Worm (Caenorhabditis elegans): ENCODE measurements around the gene CC8.3.

CC8.3 gene

ce11 chrIV:3636528-3637129 is 5.5 kb downstream of the CC8.3 start, which contains the start of gene madf-9 (continued):
- peak; percentile 40 for TF ChIP-seq fkh-8 (tag; optimal IDR thresholded peaks at IDR 0.05)
- peak; percentile 38 for TF ChIP-seq elt-2 (tag; optimal IDR thresholded peaks at IDR 0.05)
- TF ChIP-seq nhr-71 (tag; optimal IDR thresholded peaks at IDR 0.05) = peak; percentile 87
- TF ChIP-seq pax-3 (tag; optimal IDR thresholded peaks at IDR 0.05) = no peak
- no peak for TF ChIP-seq egl-27 (tag; optimal IDR thresholded peaks at IDR 0.05)
- TF ChIP-seq F16B12.6 (tag; optimal IDR thresholded peaks at IDR 0.05) = no peak
- TF ChIP-seq egl-13 (tag; optimal IDR thresholded peaks at IDR 0.05) = peak; percentile 62
- TF ChIP-seq ztf-4 (tag; optimal IDR thresholded peaks at IDR 0.05) = peak; percentile 63
- TF ChIP-seq nhr-85 (tag) = peak; percentile 82
- TF ChIP-seq mdl-1 (tag; optimal IDR thresholded peaks at IDR 0.05) = peak in 1 of 2 experiments; percentile 55
- no peak for TF ChIP-seq fos-1 (tag; optimal IDR thresholded peaks at IDR 0.05)
- TF ChIP-seq hlh-4 (tag; optimal IDR thresholded peaks at IDR 0.05) = no peak
- TF ChIP-seq unc-98 (GFP tag; IDR thresholded peaks at IDR 0.05) = no peak
- TF ChIP-seq snpc-4 (tag; optimal IDR thresholded peaks at IDR 0.05) = no peak
- TF ChIP-seq aly-2 (tag; optimal IDR thresholded peaks at IDR 0.05) = no peak
- TF ChIP-seq nhr-77 (tag; optimal IDR thresholded peaks at IDR 0.05) = no peak
- TF ChIP-seq zag-1 (tag; optimal IDR thresholded peaks at IDR 0.05) = no peak
- no peak for TF ChIP-seq C16A3.4 (tag; optimal IDR thresholded peaks at IDR 0.05)
- TF ChIP-seq ceh-88 (GFP tag; IDR thresholded peaks at IDR 0.05) = no peak
- peak; percentile 13 for TF ChIP-seq sup-37 (GFP tag; optimal IDR thresholded peaks at IDR 0.05)
- TF ChIP-seq lin-14 (GFP tag; optimal IDR thresholded peaks at IDR 0.05) = peak; percentile 84
- TF ChIP-seq lsy-2 (tag; optimal IDR thresholded peaks at IDR 0.05) = peak; percentile 30 to 63
- no peak for TF ChIP-seq fkh-4 (tag; optimal IDR thresholded peaks at IDR 0.05; ENCODE audit: borderline replicate concordance)
- TF ChIP-seq rnt-1 (tag; optimal IDR thresholded peaks at IDR 0.05) = peak; percentile 56
- TF ChIP-seq alr-1 (tag; optimal IDR thresholded peaks at IDR 0.05; ENCODE audit: borderline replicate concordance) = no peak
- no peak for TF ChIP-seq hlh-17 (GFP tag; optimal IDR thresholded peaks at IDR 0.05; ENCODE audit: borderline replicate concordance)
- TF ChIP-seq lin-35 (GFP tag; optimal IDR thresholded peaks at IDR 0.05) = peak; percentile 7 to 45
- peak; percentile 74 for TF ChIP-seq nhr-20 (tag; optimal IDR thresholded peaks at IDR 0.05)
- TF ChIP-seq pqm-1 (tag; optimal IDR thresholded peaks at IDR 0.05) = no peak
- TF ChIP-seq ama-1 (optimal IDR thresholded peaks at IDR 0.05) = no peak
- TF ChIP-seq nhr-84 (tag; optimal IDR thresholded peaks at IDR 0.05) = no peak
- TF ChIP-seq jun-1 (tag; optimal IDR thresholded peaks at IDR 0.05) = peak; percentile 74
- TF ChIP-seq Y116A8C.19 (tag; optimal IDR thresholded peaks at IDR 0.05; ENCODE audit: borderline replicate concordance) = no peak
- TF ChIP-seq tbx-2 (tag; optimal IDR thresholded peaks at IDR 0.05) = peak; percentile 77
- TF ChIP-seq fkh-10 (GFP tag; optimal IDR thresholded peaks at IDR 0.05) = peak; percentile 26
- no peak for TF ChIP-seq nhr-12 (tag; optimal IDR thresholded peaks at IDR 0.05)
- TF ChIP-seq aha-1 (tag; optimal IDR thresholded peaks at IDR 0.05) = no peak
- TF ChIP-seq nhr-76 (tag; optimal IDR thresholded peaks at IDR 0.05) = no peak
- peak; percentile 71 for TF ChIP-seq unc-86 (tag; optimal IDR thresholded peaks at IDR 0.05)
- TF ChIP-seq zip-4 (GFP tag; optimal IDR thresholded peaks at IDR 0.05) = no peak
- TF ChIP-seq ceh-8 (GFP tag; optimal IDR thresholded peaks at IDR 0.05) = peak; percentile 94
- peak; percentile 30 for TF ChIP-seq sox-4 (tag; optimal IDR thresholded peaks at IDR 0.05)
- TF ChIP-seq dsc-1 (tag; optimal IDR thresholded peaks at IDR 0.05) = peak; percentile 45
- no peak for TF ChIP-seq lir-3 (tag; optimal IDR thresholded peaks at IDR 0.05; ENCODE audit: poor library complexity)
- no peak for TF ChIP-seq lin-39 (tag; optimal IDR thresholded peaks at IDR 0.05)
- TF ChIP-seq mab-9 (GFP tag; IDR thresholded peaks at IDR 0.05) = no peak
- no peak for TF ChIP-seq C34B4.2 (tag; optimal IDR thresholded peaks at IDR 0.05)
- TF ChIP-seq tlp-1 (tag; optimal IDR thresholded peaks at IDR 0.05) = no peak
- peak in 2 of 3 experiments; percentile 1 to 9 for TF ChIP-seq dpl-1 (GFP tag; optimal IDR thresholded peaks at IDR 0.05)
- peak; percentile 4 to 35 (median 22) for TF ChIP-seq ceh-82 (tag; optimal IDR thresholded peaks at IDR 0.05)
- no peak for TF ChIP-seq ceh-63 (GFP tag; optimal IDR thresholded peaks at IDR 0.05)
- peak; percentile 9 for TF ChIP-seq efl-3 (GFP tag; optimal IDR thresholded peaks at IDR 0.05)
